Fruit fly (Drosophila melanogaster): ENCODE measurements around the gene Gr97a.

Gr97a gene

DNA sequence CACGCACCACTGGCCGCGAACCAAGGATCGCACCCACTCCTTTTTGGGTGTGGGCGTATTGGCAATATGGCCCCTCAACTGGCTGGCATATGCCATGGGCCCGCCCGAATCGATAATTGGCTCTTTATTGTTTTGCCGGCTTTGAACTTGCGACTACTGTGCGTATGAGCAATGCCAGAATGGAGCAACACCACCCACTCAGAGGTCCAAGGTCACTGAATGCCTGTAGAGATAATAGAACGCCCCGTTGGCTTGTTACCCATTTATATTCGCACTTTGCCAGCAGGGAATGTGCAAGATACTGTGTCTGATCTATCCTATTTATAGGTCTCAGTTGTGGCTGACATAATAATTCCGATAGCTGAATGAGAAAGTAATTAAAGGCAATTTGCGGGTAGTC is 10.8 kb downstream of the Gr97a start:
- TF ChIP-seq Clk (GFP tag; optimal IDR thresholded peaks at IDR 0.05) (no peak), Hr96 (GFP tag; optimal IDR thresholded peaks at IDR 0.05) (no peak), pad (GFP tag; optimal IDR thresholded peaks at IDR 0.05) (no peak), tj (GFP tag; optimal IDR thresholded peaks at IDR 0.05) (no peak), CG14711 (tag; optimal IDR thresholded peaks at IDR 0.05) (no peak), cic (GFP tag; optimal IDR thresholded peaks at IDR 0.05) (no peak), kay (GFP tag; ENCODE audit: borderline replicate concordance) (no peak), CG1620 (GFP tag; optimal IDR thresholded peaks at IDR 0.05) (no peak), CG33017 (tag; optimal IDR thresholded peaks at IDR 0.05) (no peak), CG7101 (tag; optimal IDR thresholded peaks at IDR 0.05) (no peak), toe (GFP tag; optimal IDR thresholded peaks at IDR 0.05) (no peak), CG5204 (GFP tag; optimal IDR thresholded peaks at IDR 0.05) (no peak), CG12768 (GFP tag; optimal IDR thresholded peaks at IDR 0.05) (no peak), Crg-1 (GFP tag; optimal IDR thresholded peaks at IDR 0.05) (no peak), Mnt (GFP tag; optimal IDR thresholded peaks at IDR 0.05) (no peak), bab1 (GFP tag; optimal IDR thresholded peaks at IDR 0.05) (no peak), CG7045 (GFP tag; optimal IDR thresholded peaks at IDR 0.05) (no peak), ovo (GFP tag; optimal IDR thresholded peaks at IDR 0.05) (no peak), CG11617 (GFP tag; optimal IDR thresholded peaks at IDR 0.05) (no peak), cnc (optimal IDR thresholded peaks at IDR 0.05) (no peak)

- TF ChIP-seq Crg-1 (GFP tag; optimal IDR thresholded peaks at IDR 0.05) (no peak), Mnt (GFP tag; optimal IDR thresholded peaks at IDR 0.05) (no peak), CG7101 (tag; optimal IDR thresholded peaks at IDR 0.05) (peak; percentile 35), pad (GFP tag; optimal IDR thresholded peaks at IDR 0.05) (peak; percentile 4), tj (GFP tag; optimal IDR thresholded peaks at IDR 0.05) (peak; percentile 33), bab1 (GFP tag; optimal IDR thresholded peaks at IDR 0.05) (no peak), Hr96 (GFP tag; optimal IDR thresholded peaks at IDR 0.05) (no peak), CG5204 (GFP tag; optimal IDR thresholded peaks at IDR 0.05) (no peak), kay (GFP tag; ENCODE audit: borderline replicate concordance) (no peak), CG12768 (GFP tag; optimal IDR thresholded peaks at IDR 0.05) (no peak), CG14711 (tag; optimal IDR thresholded peaks at IDR 0.05) (peak; percentile 72)
Measured at dm6 chr3R:26954020-26954672, 12.1 kb downstream of the Gr97a start.

dm6 chr3R:26953478-26953874 is 12.8 kb downstream of the Gr97a start:
- peak; percentile 80 for TF ChIP-seq Hr96 (GFP tag; optimal IDR thresholded peaks at IDR 0.05)
- TF ChIP-seq cic (GFP tag; optimal IDR thresholded peaks at IDR 0.05) = no peak
- no peak for TF ChIP-seq CG12768 (GFP tag; optimal IDR thresholded peaks at IDR 0.05)
- TF ChIP-seq CG33017 (tag; optimal IDR thresholded peaks at IDR 0.05) = peak; percentile 40
- peak; percentile 85 for TF ChIP-seq CG14711 (tag; optimal IDR thresholded peaks at IDR 0.05)
- TF ChIP-seq pad (GFP tag; optimal IDR thresholded peaks at IDR 0.05) = peak; percentile 73
- peak; percentile 35 for TF ChIP-seq CG7045 (GFP tag; optimal IDR thresholded peaks at IDR 0.05)
- TF ChIP-seq Clk (GFP tag; optimal IDR thresholded peaks at IDR 0.05) = peak; percentile 35
- TF ChIP-seq kay (GFP tag; ENCODE audit: borderline replicate concordance) = no peak
- TF ChIP-seq CG11617 (GFP tag; optimal IDR thresholded peaks at IDR 0.05) = peak; percentile 51
- TF ChIP-seq CG5204 (GFP tag; optimal IDR thresholded peaks at IDR 0.05) = peak; percentile 48
- TF ChIP-seq toe (GFP tag; optimal IDR thresholded peaks at IDR 0.05) = peak; percentile 45
- no peak for TF ChIP-seq cnc (optimal IDR thresholded peaks at IDR 0.05)
- peak; percentile 99 for TF ChIP-seq bab1 (GFP tag; optimal IDR thresholded peaks at IDR 0.05)
- no peak for TF ChIP-seq ovo (GFP tag; optimal IDR thresholded peaks at IDR 0.05)
- peak; percentile 70 for TF ChIP-seq tj (GFP tag; optimal IDR thresholded peaks at IDR 0.05)
- TF ChIP-seq Crg-1 (GFP tag; optimal IDR thresholded peaks at IDR 0.05) = peak; percentile 91
- TF ChIP-seq CG7101 (tag; optimal IDR thresholded peaks at IDR 0.05) = peak; percentile 82
- peak; percentile 92 for TF ChIP-seq CG1620 (GFP tag; optimal IDR thresholded peaks at IDR 0.05)
- TF ChIP-seq Mnt (GFP tag; optimal IDR thresholded peaks at IDR 0.05) = peak; percentile 35

dm6 chr3R:26952857-26953477 is 13.3 kb downstream of the Gr97a start:
- TF ChIP-seq toe (GFP tag; optimal IDR thresholded peaks at IDR 0.05) (no peak), CG12768 (GFP tag; optimal IDR thresholded peaks at IDR 0.05) (no peak), CG7045 (GFP tag; optimal IDR thresholded peaks at IDR 0.05) (no peak), ovo (GFP tag; optimal IDR thresholded peaks at IDR 0.05) (no peak), CG5204 (GFP tag; optimal IDR thresholded peaks at IDR 0.05) (no peak), CG7101 (tag; optimal IDR thresholded peaks at IDR 0.05) (no peak), CG1620 (GFP tag; optimal IDR thresholded peaks at IDR 0.05) (no peak), kay (GFP tag; ENCODE audit: borderline replicate concordance) (no peak), cnc (optimal IDR thresholded peaks at IDR 0.05) (no peak)

DNA sequence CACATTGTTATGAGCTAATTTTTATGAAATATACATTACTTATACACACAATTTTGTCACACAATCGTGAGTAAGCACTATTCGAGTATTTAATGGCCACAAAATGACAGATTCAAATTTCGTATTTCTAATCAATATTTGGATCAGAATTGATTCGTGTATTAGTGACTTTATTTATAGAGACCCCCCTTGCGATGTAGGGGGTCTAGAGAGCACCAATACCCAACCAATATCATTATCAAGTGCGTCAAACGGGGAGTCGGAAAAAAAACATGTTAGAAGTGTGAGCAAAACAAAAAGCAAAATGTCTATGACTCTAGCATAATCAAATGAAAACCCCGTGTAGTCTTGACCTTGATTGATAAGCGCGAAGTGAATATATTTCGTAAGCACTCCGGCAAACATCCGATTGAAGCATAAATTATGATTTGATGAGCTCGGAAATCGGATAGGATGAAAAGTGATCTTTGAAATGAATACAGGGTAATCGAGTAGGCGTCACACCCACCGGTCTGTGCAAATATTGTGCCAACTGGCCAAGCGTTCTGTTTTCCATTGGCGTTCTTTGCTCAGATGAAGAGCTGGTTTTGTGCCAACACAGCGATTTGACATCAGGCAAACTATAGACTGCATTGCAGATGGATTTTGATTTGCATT is 14.0 kb downstream of the Gr97a start:
- no peak for TF ChIP-seq Hr96 (GFP tag; optimal IDR thresholded peaks at IDR 0.05)
- no peak for TF ChIP-seq CG7045 (GFP tag; optimal IDR thresholded peaks at IDR 0.05)
- no peak for TF ChIP-seq Mnt (GFP tag; optimal IDR thresholded peaks at IDR 0.05)
- TF ChIP-seq CG1620 (GFP tag; optimal IDR thresholded peaks at IDR 0.05) = no peak
- no peak for TF ChIP-seq tj (GFP tag; optimal IDR thresholded peaks at IDR 0.05)
- TF ChIP-seq toe (GFP tag; optimal IDR thresholded peaks at IDR 0.05) = no peak
- no peak for TF ChIP-seq pad (GFP tag; optimal IDR thresholded peaks at IDR 0.05)
- TF ChIP-seq CG33017 (tag; optimal IDR thresholded peaks at IDR 0.05) = no peak
